Worm (Caenorhabditis elegans) whole organism, L4/young adult: ENCODE data around the gene C28D4.7.

Experiments used
- W03F9.2 ChIP-seq: fragments of 150-350 bp; optimal IDR thresholded peaks from 2 replicates; lab custom pipeline; 2014; ENCODE audit warnings: missing biosample characterization, missing genetic modification characterization
- dao-5 ChIP-seq: sonication (generic microtip); optimal IDR thresholded peaks from 2 replicates; lab custom pipeline; 2016; ENCODE audit warnings: missing genotype, missing genetic modification characterization, moderate library complexity, missing compliant biosample characterization
- him-1 ChIP-seq: sonication (generic microtip); optimal IDR thresholded peaks from 2 replicates; lab custom pipeline; 2016; ENCODE audit warnings: missing genotype, missing genetic modification reagents, missing genetic modification characterization, missing compliant biosample characterization

DNA sequence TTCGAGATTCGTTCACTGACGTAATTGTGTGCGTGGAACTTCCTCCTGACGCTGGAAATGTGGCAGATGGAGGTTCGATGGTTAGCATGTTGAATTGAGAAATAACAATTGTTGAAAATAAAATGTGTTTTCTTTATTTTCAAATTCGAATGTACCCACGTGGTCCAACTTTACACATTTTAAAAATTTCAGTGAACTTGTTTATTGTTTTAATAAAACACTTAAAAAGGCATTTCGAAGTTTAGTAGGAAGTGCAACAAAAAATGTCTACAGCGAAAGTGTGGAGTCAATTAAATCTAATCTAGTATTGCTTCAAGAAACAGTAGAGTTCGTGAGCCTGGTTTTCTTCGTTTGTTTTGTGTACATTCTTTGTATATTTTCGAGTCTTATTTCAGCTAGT, 23.3 kb upstream of the C28D4.7 start, which contains the start of gene ssp-36:
- TF ChIP-seq dao-5 (tag; lab: Kevin White, UChicago) (no peak), him-1 (tag; lab: Kevin White, UChicago) (no peak), W03F9.2 (tag; lab: Kevin White, UChicago) (no peak)
